Fruit fly (Drosophila melanogaster): ENCODE data around the gene Cad96Ca.

Gene Cad96Ca

DNA sequence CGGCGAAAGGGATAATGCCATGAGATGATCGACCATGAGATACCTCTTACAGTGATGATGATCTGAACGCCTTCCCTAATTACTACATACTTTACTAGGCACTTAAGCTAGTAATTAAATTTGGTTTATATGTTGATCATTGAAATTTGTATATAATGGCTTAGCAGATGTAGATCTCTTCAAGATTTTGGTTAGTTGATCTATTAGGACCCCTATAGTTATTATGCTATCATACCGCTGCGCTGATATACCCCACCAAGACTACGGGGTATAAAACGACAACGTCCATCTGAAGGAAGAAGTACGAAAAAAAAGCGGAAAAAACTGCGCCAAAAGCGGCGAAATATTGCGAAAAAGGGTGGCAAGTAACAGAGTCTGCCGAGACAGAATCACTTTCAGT lies 33.8 kb downstream of the Cad96Ca start (continued):
- TF ChIP-seq Pdp1 (GFP tag; optimal IDR thresholded peaks at IDR 0.05) (peak in 1 of 2 experiments; percentile 37), tx (GFP tag; optimal IDR thresholded peaks at IDR 0.05) (no peak), jing (GFP tag; optimal IDR thresholded peaks at IDR 0.05) (no peak), zf30C (GFP tag; optimal IDR thresholded peaks at IDR 0.05) (no peak), sim (GFP tag; IDR thresholded peaks at IDR 0.05) (no peak), CG18599 (GFP tag; optimal IDR thresholded peaks at IDR 0.05) (peak; percentile 40), CG34376 (GFP tag; optimal IDR thresholded peaks at IDR 0.05) (no peak), jumu (GFP tag; optimal IDR thresholded peaks at IDR 0.05) (no peak), Taf1 (GFP tag; IDR thresholded peaks at IDR 0.05) (no peak), CG17612 (GFP tag; IDR thresholded peaks at IDR 0.05) (no peak), Mrtf (GFP tag; IDR thresholded peaks at IDR 0.05) (no peak), ara (GFP tag; IDR thresholded peaks at IDR 0.05) (no peak), Hr78 (GFP tag; optimal IDR thresholded peaks at IDR 0.05) (no peak), Hr3 (GFP tag; optimal IDR thresholded peaks at IDR 0.05) (peak; percentile 4), CG14860 (GFP tag; IDR thresholded peaks at IDR 0.05; ENCODE audit: partially characterized antibody) (no peak), CG12391 (tag; optimal IDR thresholded peaks at IDR 0.05) (peak; percentile 15), Side (GFP tag; optimal IDR thresholded peaks at IDR 0.05) (no peak), chinmo (GFP tag; IDR thresholded peaks at IDR 0.05; ENCODE audit: partially characterized antibody) (no peak), mirr (GFP tag; optimal IDR thresholded peaks at IDR 0.05) (no peak), stwl (tag; optimal IDR thresholded peaks at IDR 0.05) (no peak), slp2 (GFP tag; optimal IDR thresholded peaks at IDR 0.05) (no peak), CG9932 (GFP tag; IDR thresholded peaks at IDR 0.05) (no peak), ind (GFP tag; optimal IDR thresholded peaks at IDR 0.05) (no peak), Bteb2 (GFP tag; optimal IDR thresholded peaks at IDR 0.05) (no peak), hb (GFP tag; IDR thresholded peaks at IDR 0.05; ENCODE audit: partially characterized antibody) (no peak), Lhr (GFP tag; optimal IDR thresholded peaks at IDR 0.05) (no peak), zfh2 (GFP tag; optimal IDR thresholded peaks at IDR 0.05) (no peak), CG3838 (GFP tag; optimal IDR thresholded peaks at IDR 0.05) (no peak), CG11695 (GFP tag; IDR thresholded peaks at IDR 0.05) (no peak), jigr1 (GFP tag; IDR thresholded peaks at IDR 0.05) (no peak), CG7839 (tag; optimal IDR thresholded peaks at IDR 0.05) (peak; percentile 40), CG30020 (tag; optimal IDR thresholded peaks at IDR 0.05) (no peak), CG5245 (GFP tag; optimal IDR thresholded peaks at IDR 0.05) (peak; percentile 15), Dad (GFP tag; optimal IDR thresholded peaks at IDR 0.05) (no peak), amos (GFP tag; IDR thresholded peaks at IDR 0.05; ENCODE audit: partially characterized antibody) (no peak), cwo (GFP tag; optimal IDR thresholded peaks at IDR 0.05) (no peak), CG18619 (GFP tag; optimal IDR thresholded peaks at IDR 0.05) (no peak), CG34224 (GFP tag; IDR thresholded peaks at IDR 0.05; ENCODE audit: partially characterized antibody) (no peak), btn (GFP tag; optimal IDR thresholded peaks at IDR 0.05) (no peak), D (optimal IDR thresholded peaks at IDR 0.05) (no peak), D (GFP tag; optimal IDR thresholded peaks at IDR 0.05) (peak; percentile 51), CG12942 (GFP tag; optimal IDR thresholded peaks at IDR 0.05) (no peak), pnt (GFP tag; optimal IDR thresholded peaks at IDR 0.05) (peak; percentile 9), CG31224 (GFP tag; IDR thresholded peaks at IDR 0.05) (no peak), ase (GFP tag; IDR thresholded peaks at IDR 0.05) (no peak), Ets65A (GFP tag) (no peak), pita (GFP tag; optimal IDR thresholded peaks at IDR 0.05) (no peak), Fer2 (tag; optimal IDR thresholded peaks at IDR 0.05) (no peak), Ravus (GFP tag; IDR thresholded peaks at IDR 0.05) (no peak), CG8478 (optimal IDR thresholded peaks at IDR 0.05) (no peak), vvl (GFP tag; IDR thresholded peaks at IDR 0.05) (0 out of 2 replicates have a peak, but pooled peaks have one; percentile 24), CG7963 (GFP tag; IDR thresholded peaks at IDR 0.05; ENCODE audit: partially characterized antibody) (no peak)
